Worm (Caenorhabditis elegans) whole organism, L1 larva: ENCODE data around the gene aly-1.

Source experiments
- efl-3 ChIP-seq: fragments of 200-800 bp; sonication (Bioruptor generic); optimal IDR thresholded peaks from 2 replicates; lab custom pipeline; 2018; ENCODE audit warnings: mild to moderate bottlenecking, missing genetic modification characterization, missing compliant biosample characterization
- lin-13 ChIP-seq: fragments of 150-350 bp; optimal IDR thresholded peaks from 2 replicates; lab custom pipeline; 2014; ENCODE audit warnings: missing biosample characterization, missing genetic modification reagents, missing genetic modification characterization

DNA sequence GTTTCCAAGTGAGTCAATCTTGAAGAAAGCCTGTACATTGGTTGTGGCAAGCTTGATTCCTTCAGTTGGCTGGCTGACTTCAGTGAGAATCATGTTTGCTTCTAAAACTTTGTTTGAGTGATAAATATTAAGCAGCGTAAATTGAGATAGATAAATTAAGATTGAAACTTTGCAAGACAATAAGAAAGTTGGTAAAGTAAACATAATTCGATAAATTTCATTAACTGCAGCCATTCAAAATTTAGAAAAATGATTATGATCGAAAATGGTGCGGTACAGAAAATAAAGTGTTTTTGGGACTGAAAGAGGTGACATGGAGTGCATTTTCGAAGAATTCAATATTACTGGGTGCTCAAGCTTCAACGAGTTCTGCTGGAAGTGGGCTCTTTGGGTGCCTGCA, 13.2 kb upstream of the aly-1 start, which contains the start of gene icln-1:
- TF ChIP-seq efl-3 (GFP tag; lab: Kevin White, UChicago) (no peak), lin-13 (GFP tag; lab: Kevin White, UChicago) (no peak)
